Worm (Caenorhabditis elegans): ENCODE results near the gene Y17G9B.11.

ce11 chrIV:4802494-4802893 lies 46.1 kb downstream of the Y17G9B.11 start, which contains the start of gene dpf-7:
- TF ChIP-seq dpl-1 (GFP tag; optimal IDR thresholded peaks at IDR 0.05) (no peak), pha-4 (tag; optimal IDR thresholded peaks at IDR 0.05) (no peak), unc-62 (GFP tag; optimal IDR thresholded peaks at IDR 0.05) (no peak), hrde-1 (tag; optimal IDR thresholded peaks at IDR 0.05; ENCODE audit: borderline replicate concordance) (no peak), cebp-1 (GFP tag; IDR thresholded peaks at IDR 0.05) (no peak), cebp-1 (tag; optimal IDR thresholded peaks at IDR 0.05) (no peak), Y95B8A.8 (GFP tag; IDR thresholded peaks at IDR 0.05) (no peak), F49E8.2 (tag; optimal IDR thresholded peaks at IDR 0.05; ENCODE audit: insufficient read depth) (no peak), snpc-1.3 (tag; optimal IDR thresholded peaks at IDR 0.05; ENCODE audit: insufficient read depth) (no peak), fkh-3 (tag; optimal IDR thresholded peaks at IDR 0.05) (no peak)
